Worm (Caenorhabditis elegans) whole organism, mixed stage, embryonic: ENCODE results near the gene Y54F10BM.3.

Experiments used
- M03D4.4 ChIP-seq: sonication (generic microtip); optimal IDR thresholded peaks from 2 replicates; lab custom pipeline; 2017; ENCODE audit warnings: mild to moderate bottlenecking, missing genetic modification characterization, missing compliant biosample characterization
- bed-3 ChIP-seq: fragments of 200-800 bp; sonication (Bioruptor generic); optimal IDR thresholded peaks from 3 replicates; lab custom pipeline; 2018; ENCODE audit warnings: mild to moderate bottlenecking, missing genetic modification characterization, moderate library complexity, missing compliant biosample characterization
- blmp-1 ChIP-seq: fragments of 150-350 bp; optimal IDR thresholded peaks from 2 replicates; lab custom pipeline; 2014; ENCODE audit warnings: missing biosample characterization, missing genetic modification characterization
- ceh-39 ChIP-seq: fragments of 150-350 bp; optimal IDR thresholded peaks from 2 replicates; lab custom pipeline; 2014; ENCODE audit warnings: missing biosample characterization, missing genetic modification characterization
- ceh-43 ChIP-seq: fragments of 200-800 bp; sonication (Bioruptor generic); optimal IDR thresholded peaks from 2 replicates; lab custom pipeline; 2018; ENCODE audit warnings: mild to moderate bottlenecking, missing genetic modification characterization, moderate library complexity, missing compliant biosample characterization
- ceh-83 ChIP-seq: fragments of 200-800 bp; sonication (Bioruptor generic); optimal IDR thresholded peaks from 2 replicates; lab custom pipeline; 2018; ENCODE audit warnings: mild to moderate bottlenecking, missing genetic modification characterization, missing compliant biosample characterization
- ces-1 ChIP-seq: fragments of 150-350 bp; optimal IDR thresholded peaks from 2 replicates; lab custom pipeline; 2014; ENCODE audit warnings: missing biosample characterization, missing genetic modification reagents, missing genetic modification characterization
- cnd-1 ChIP-seq: fragments of 200-800 bp; sonication (Bioruptor generic); optimal IDR thresholded peaks from 2 replicates; lab custom pipeline; 2018; ENCODE audit warnings: mild to moderate bottlenecking, missing genetic modification characterization, missing compliant biosample characterization
- elt-1 ChIP-seq: sonication (generic microtip); optimal IDR thresholded peaks from 2 replicates; lab custom pipeline; 2017; ENCODE audit warnings: missing genetic modification characterization, mild to moderate bottlenecking, missing compliant biosample characterization, antibody characterized with exemption, moderate library complexity, borderline replicate concordance; ENCODE audit not compliant: insufficient read depth
- elt-3 ChIP-seq: fragments of 150-350 bp; optimal IDR thresholded peaks from 2 replicates; lab custom pipeline; 2014; ENCODE audit warnings: missing biosample characterization, missing genetic modification characterization
- ham-2 ChIP-seq: fragments of 200-800 bp; sonication (Bioruptor generic); optimal IDR thresholded peaks from 2 replicates; lab custom pipeline; 2018; ENCODE audit warnings: mild to moderate bottlenecking, missing genetic modification characterization, missing compliant biosample characterization
- hlh-1 ChIP-seq: fragments of 150-350 bp; optimal IDR thresholded peaks from 2 replicates; lab custom pipeline; 2014; ENCODE audit warnings: missing biosample characterization, missing genetic modification reagents, missing genetic modification characterization
- lin-13 ChIP-seq: fragments of 150-350 bp; optimal IDR thresholded peaks from 2 replicates; lab custom pipeline; 2014; ENCODE audit warnings: missing biosample characterization, missing genetic modification characterization
- lin-32 ChIP-seq: fragments of 200-800 bp; sonication (Bioruptor generic); optimal IDR thresholded peaks from 2 replicates; lab custom pipeline; 2018; ENCODE audit warnings: mild to moderate bottlenecking, missing genetic modification characterization, missing compliant biosample characterization
- lsy-2 ChIP-seq: fragments of 150-350 bp; optimal IDR thresholded peaks from 2 replicates; lab custom pipeline; 2014; ENCODE audit warnings: missing biosample characterization, missing genetic modification characterization
- mab-5 ChIP-seq: fragments of 150-350 bp; optimal IDR thresholded peaks from 2 replicates; lab custom pipeline; 2014; ENCODE audit warnings: missing biosample characterization, missing genetic modification characterization
- mep-1 ChIP-seq: fragments of 150-350 bp; optimal IDR thresholded peaks from 2 replicates; lab custom pipeline; 2017; ENCODE audit warnings: missing biosample characterization, missing genetic modification reagents, missing genetic modification characterization, inconsistent platforms
- mls-2 ChIP-seq: sonication (generic microtip); optimal IDR thresholded peaks from 2 replicates; lab custom pipeline; 2016; ENCODE audit warnings: mild to moderate bottlenecking, missing genetic modification characterization, moderate library complexity, missing compliant biosample characterization
- nhr-12 ChIP-seq: fragments of 150-350 bp; optimal IDR thresholded peaks from 2 replicates; lab custom pipeline; 2014; ENCODE audit warnings: missing biosample characterization, missing genetic modification characterization
- nhr-2 ChIP-seq: fragments of 150-350 bp; optimal IDR thresholded peaks from 2 replicates; lab custom pipeline; 2014; ENCODE audit warnings: missing biosample characterization, missing genetic modification characterization
- nhr-237 ChIP-seq: fragments of 150-350 bp; optimal IDR thresholded peaks from 2 replicates; lab custom pipeline; 2014; ENCODE audit warnings: missing biosample characterization, missing genetic modification characterization
- nhr-28 ChIP-seq: fragments of 150-350 bp; optimal IDR thresholded peaks from 2 replicates; lab custom pipeline; 2014; ENCODE audit warnings: missing biosample characterization, missing genetic modification characterization
- sem-2 ChIP-seq: fragments of 200-800 bp; sonication (Bioruptor generic); optimal IDR thresholded peaks from 2 replicates; lab custom pipeline; 2018; ENCODE audit warnings: mild to moderate bottlenecking, missing genetic modification characterization, missing compliant biosample characterization
- snpc-4 ChIP-seq: fragments of 150-350 bp; optimal IDR thresholded peaks from 2 replicates; lab custom pipeline; 2014; ENCODE audit warnings: missing biosample characterization, missing genetic modification characterization
- sptf-1 ChIP-seq: sonication (generic microtip); optimal IDR thresholded peaks from 2 replicates; lab custom pipeline; 2017; ENCODE audit warnings: mild to moderate bottlenecking, missing genetic modification characterization, moderate library complexity, missing compliant biosample characterization
- tbx-8 ChIP-seq: fragments of 200-800 bp; sonication (Bioruptor generic); optimal IDR thresholded peaks from 2 replicates; lab custom pipeline; 2018; ENCODE audit warnings: mild to moderate bottlenecking, missing genetic modification characterization, moderate library complexity, missing compliant biosample characterization
- unc-39 ChIP-seq: fragments of 150-350 bp; optimal IDR thresholded peaks from 2 replicates; lab custom pipeline; 2014; ENCODE audit warnings: missing biosample characterization, missing genetic modification characterization
- unc-62 ChIP-seq: fragments of 150-350 bp; optimal IDR thresholded peaks from 2 replicates; lab custom pipeline; 2014; ENCODE audit warnings: missing biosample characterization, missing genetic modification reagents, missing genetic modification characterization
- zip-8 ChIP-seq: fragments of 150-350 bp; optimal IDR thresholded peaks from 2 replicates; lab custom pipeline; 2014; ENCODE audit warnings: missing biosample characterization, missing genetic modification characterization
- ztf-11 ChIP-seq: fragments of 150-350 bp; optimal IDR thresholded peaks from 2 replicates; lab custom pipeline; 2014; ENCODE audit warnings: missing biosample characterization, missing genetic modification characterization

Gene Y54F10BM.3

ce11 chrIII:2324703-2325102 is 42.9 kb downstream of the Y54F10BM.3 start:
- TF ChIP-seq ceh-83 (GFP tag; lab: Kevin White, UChicago): no peak
- TF ChIP-seq ham-2 (GFP tag; lab: Kevin White, UChicago): no peak
- TF ChIP-seq zip-8 (tag; lab: Kevin White, UChicago): no peak
- no peak for TF ChIP-seq nhr-12 (tag; lab: Kevin White, UChicago)
- no peak for TF ChIP-seq nhr-2
- no peak for TF ChIP-seq mab-5 (tag; lab: Kevin White, UChicago)
- TF ChIP-seq lin-32 (GFP tag; lab: Kevin White, UChicago): no peak
- TF ChIP-seq hlh-1 (tag; lab: Kevin White, UChicago): no peak
- TF ChIP-seq ztf-11 (tag; lab: Kevin White, UChicago): no peak
- TF ChIP-seq cnd-1: no peak
- TF ChIP-seq unc-62 (GFP tag; lab: Kevin White, UChicago): no peak
- TF ChIP-seq mls-2 (tag; lab: Kevin White, UChicago): no peak
- TF ChIP-seq bed-3 (GFP tag; lab: Kevin White, UChicago): no peak
- TF ChIP-seq, all 35 proteins: peak for 0

DNA sequence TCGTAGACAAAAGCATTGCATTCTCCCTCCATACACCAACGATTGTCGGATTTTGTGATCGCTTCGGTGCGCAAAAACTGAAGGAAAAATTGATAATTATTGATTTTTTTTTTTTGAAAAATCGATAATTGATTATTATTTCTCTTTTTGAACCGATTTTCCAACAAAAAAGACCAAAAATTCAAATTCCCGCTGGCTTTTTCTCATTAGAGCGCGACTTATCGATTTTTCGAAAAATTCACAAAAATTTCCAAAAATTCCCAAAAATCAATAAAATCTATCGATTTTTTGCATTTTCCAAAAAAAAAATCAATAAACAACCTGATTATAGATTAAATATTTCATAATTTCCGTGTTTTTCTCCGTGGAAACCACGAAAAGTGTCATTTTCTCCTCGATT is 46.8 kb downstream of the Y54F10BM.3 start:
- TF ChIP-seq unc-62 (GFP tag; lab: Kevin White, UChicago): no peak
- no peak for TF ChIP-seq sem-2 (GFP tag; lab: Kevin White, UChicago)
- TF ChIP-seq zip-8 (tag; lab: Kevin White, UChicago): no peak
- TF ChIP-seq elt-1 (tag; lab: Kevin White, UChicago): no peak
- TF ChIP-seq nhr-12 (tag; lab: Kevin White, UChicago): no peak
- no peak for TF ChIP-seq tbx-8 (GFP tag; lab: Kevin White, UChicago)
- no peak for TF ChIP-seq hlh-1 (tag; lab: Kevin White, UChicago)
- no peak for TF ChIP-seq unc-39 (tag; lab: Kevin White, UChicago)
- no peak for TF ChIP-seq lin-13 (tag; lab: Kevin White, UChicago)
- no peak for TF ChIP-seq lin-32 (GFP tag; lab: Kevin White, UChicago)
- no peak for TF ChIP-seq elt-3
- no peak for TF ChIP-seq mep-1 (tag; lab: Kevin White, UChicago)
- no peak for TF ChIP-seq snpc-4 (tag; lab: Kevin White, UChicago)
- TF ChIP-seq nhr-237 (tag; lab: Kevin White, UChicago): no peak
- no peak for TF ChIP-seq ceh-39
- TF ChIP-seq ces-1 (GFP tag; lab: Kevin White, UChicago): no peak

DNA sequence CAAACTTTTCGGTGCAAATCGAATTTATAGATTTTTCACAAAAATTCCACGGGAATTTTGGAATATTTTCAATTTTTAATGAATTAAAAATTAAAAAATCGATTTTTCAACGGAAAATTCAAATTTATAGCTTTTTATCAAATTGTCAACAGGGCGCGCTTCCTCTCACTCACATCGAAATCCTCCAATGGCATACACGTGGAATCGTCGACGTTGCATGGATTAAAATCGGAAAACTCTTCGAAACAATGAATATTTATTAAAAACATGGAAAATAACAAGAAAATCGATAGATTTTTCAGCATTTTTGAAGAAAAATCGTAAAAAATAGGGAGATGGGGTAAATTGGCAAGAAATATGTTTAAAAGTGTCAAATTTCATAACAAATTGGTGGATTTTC is 47.5 kb downstream of the Y54F10BM.3 start, which contains the start of gene Y54F10BM.12:
Gene Y54F10BM.12 (minus strand): TSS at position 344 of the 400 bp plus-strand sequence.
- TF ChIP-seq blmp-1 (tag; lab: Kevin White, UChicago): no peak
- no peak for TF ChIP-seq unc-39 (tag; lab: Kevin White, UChicago)
- TF ChIP-seq nhr-12 (tag; lab: Kevin White, UChicago): no peak
- no peak for TF ChIP-seq lsy-2 (tag; lab: Kevin White, UChicago)
- TF ChIP-seq sem-2 (GFP tag; lab: Kevin White, UChicago): no peak
- TF ChIP-seq, all 35 proteins: peak for 0

ce11 chrIII:2330389-2330788 is 48.6 kb downstream of the Y54F10BM.3 start:
- TF ChIP-seq bed-3 (GFP tag; lab: Kevin White, UChicago) (no peak), elt-1 (tag; lab: Kevin White, UChicago) (no peak), tbx-8 (GFP tag; lab: Kevin White, UChicago) (no peak), lin-32 (GFP tag; lab: Kevin White, UChicago) (no peak), nhr-28 (tag; lab: Kevin White, UChicago) (no peak), nhr-2 (no peak), mab-5 (tag; lab: Kevin White, UChicago) (no peak), ceh-43 (GFP tag; lab: Kevin White, UChicago) (no peak), ham-2 (GFP tag; lab: Kevin White, UChicago) (no peak), M03D4.4 (tag; lab: Kevin White, UChicago) (no peak), cnd-1 (no peak), mls-2 (tag; lab: Kevin White, UChicago) (no peak)

DNA sequence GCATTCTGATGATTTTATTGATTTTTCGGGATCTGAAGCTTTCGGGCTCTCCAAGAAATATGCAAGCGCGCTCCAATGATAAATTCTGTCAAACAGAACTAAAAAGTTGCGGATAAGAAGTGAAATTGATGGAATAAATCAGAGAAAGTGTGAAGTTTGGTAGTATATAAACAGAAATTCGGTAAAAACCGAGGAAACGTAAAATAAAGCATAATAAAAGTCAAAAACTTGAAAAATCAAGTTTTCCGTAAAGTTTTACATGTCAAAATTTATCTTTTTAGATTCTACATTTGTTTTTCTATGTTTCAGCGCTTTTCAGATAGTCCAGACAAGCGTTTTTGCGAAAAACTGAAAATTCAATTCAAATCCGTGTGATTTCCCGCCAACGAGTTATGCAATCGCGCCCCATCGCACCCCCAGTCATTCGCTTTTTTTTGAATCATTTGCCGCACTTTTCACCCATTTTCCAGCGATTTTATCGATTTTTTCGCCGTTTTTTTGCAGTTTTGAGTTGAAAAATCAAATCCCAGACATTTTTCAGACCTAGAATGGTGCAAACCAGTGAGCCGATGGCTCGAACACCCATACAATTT is 49.3 kb downstream of the Y54F10BM.3 start, which contains the start of the genes Y54F10BM.13 and ppm-1.D:
Gene Y54F10BM.13 (minus strand): TSS at position 51 of the 593 bp plus-strand sequence.
Gene ppm-1.D (plus strand): TSS at position 540 of the 593 bp plus-strand sequence.
- peak; percentile 28 for TF ChIP-seq sptf-1 (tag; lab: Kevin White, UChicago)
- peak; percentile 44 for TF ChIP-seq lsy-2 (tag; lab: Kevin White, UChicago)
- no peak for TF ChIP-seq nhr-12 (tag; lab: Kevin White, UChicago)
